Comparison of ENCODE assay signal across 2 fruit fly cellular contexts in the genomic region with DNA sequence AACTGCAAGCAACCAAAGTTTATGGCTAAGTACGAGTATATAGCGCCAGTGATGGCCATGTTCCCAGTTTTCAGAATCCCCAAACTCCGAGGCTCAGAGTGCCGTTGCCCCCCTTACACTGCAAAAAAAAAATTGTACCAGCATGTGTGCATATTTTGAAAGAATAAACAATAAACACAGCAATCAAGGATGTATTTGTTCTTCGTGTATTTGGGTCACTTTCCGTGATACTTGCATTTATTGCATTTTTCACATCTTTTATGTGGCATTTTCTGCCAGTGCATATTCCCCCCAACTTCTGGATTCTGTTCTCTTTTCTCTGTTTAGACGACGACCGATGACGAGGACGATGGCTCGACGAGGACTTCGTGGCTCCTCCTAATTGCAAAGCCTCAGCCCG.
A peak's percentile ranks its signal among the peaks of the same experiment; 100 is the strongest.
TF ChIP-seq lines count a peak whose summit lies in the region.

No protein-coding gene starts in this region.

TF ChIP-seq in whole organism, embryonic, 481 proteins besides CTCF, POLR2A, EP300 and RAD21 (continued from another document and continues in another):
- TF ChIP-seq sna (GFP tag; IDR thresholded peaks at IDR 0.05; lab: Robert Waterston, UW; ENCODE audit: partially characterized antibody) (no peak), ro (GFP tag; IDR thresholded peaks at IDR 0.05; lab: Robert Waterston, UW) (no peak), prd (optimal IDR thresholded peaks at IDR 0.05; lab: Kevin White, UChicago) (no peak), prd (GFP tag; IDR thresholded peaks at IDR 0.05; lab: Robert Waterston, UW) (peak; percentile 58), Antp (GFP tag; optimal IDR thresholded peaks at IDR 0.05; lab: Kevin White, UChicago) (peak; percentile 25), Meics (GFP tag; optimal IDR thresholded peaks at IDR 0.05; lab: Kevin White, UChicago) (peak; percentile 15), lilli (GFP tag; optimal IDR thresholded peaks at IDR 0.05; lab: Kevin White, UChicago) (peak; percentile 21), Sry-β (GFP tag; optimal IDR thresholded peaks at IDR 0.05; lab: Kevin White, UChicago) (no peak), CG17359 (tag; optimal IDR thresholded peaks at IDR 0.05; lab: Kevin White, UChicago) (peak; percentile 1), bigmax (GFP tag; optimal IDR thresholded peaks at IDR 0.05; lab: Kevin White, UChicago) (no peak), gce (GFP tag; IDR thresholded peaks at IDR 0.05; lab: Robert Waterston, UW) (no peak), dmrt11E (tag; optimal IDR thresholded peaks at IDR 0.05; lab: Kevin White, UChicago) (peak; percentile 29), ind (GFP tag; optimal IDR thresholded peaks at IDR 0.05; lab: Kevin White, UChicago) (peak; percentile 0), Ada2b (GFP tag; IDR thresholded peaks at IDR 0.05; lab: Robert Waterston, UW) (peak; percentile 29; the same call in 1 of the 2 replicates), CG17361 (GFP tag; IDR thresholded peaks at IDR 0.05; lab: Robert Waterston, UW) (0 out of 3 replicates have a peak, but pooled peaks have one; percentile 16), CG11504 (tag; optimal IDR thresholded peaks at IDR 0.05; lab: Kevin White, UChicago) (peak; percentile 35), sqz (GFP tag; optimal IDR thresholded peaks at IDR 0.05; lab: Kevin White, UChicago) (no peak), grau (tag; optimal IDR thresholded peaks at IDR 0.05; lab: Kevin White, UChicago) (peak; percentile 13), CG4404 (GFP tag; IDR thresholded peaks at IDR 0.05; lab: Robert Waterston, UW) (0 out of 2 replicates have a peak, but pooled peaks have one; percentile 28), CG7839 (tag; optimal IDR thresholded peaks at IDR 0.05; lab: Kevin White, UChicago) (peak; percentile 43), Hand (GFP tag; optimal IDR thresholded peaks at IDR 0.05; lab: Kevin White, UChicago) (peak; percentile 39), NC2α (GFP tag; optimal IDR thresholded peaks at IDR 0.05; lab: Kevin White, UChicago) (no peak), CG17186 (GFP tag; optimal IDR thresholded peaks at IDR 0.05; lab: Kevin White, UChicago) (no peak), CG6689 (GFP tag; IDR thresholded peaks at IDR 0.05; lab: Robert Waterston, UW) (0 out of 2 replicates have a peak, but pooled peaks have one; percentile 32), CG4820 (GFP tag; optimal IDR thresholded peaks at IDR 0.05; lab: Kevin White, UChicago) (peak; percentile 6), HLH54F (GFP tag; optimal IDR thresholded peaks at IDR 0.05; lab: Kevin White, UChicago) (no peak), CG17912 (GFP tag; optimal IDR thresholded peaks at IDR 0.05; lab: Kevin White, UChicago) (no peak), hbn (GFP tag; IDR thresholded peaks at IDR 0.05; lab: Robert Waterston, UW; ENCODE audit: partially characterized antibody) (no peak), gcm2 (GFP tag; optimal IDR thresholded peaks at IDR 0.05; lab: Kevin White, UChicago) (no peak), Six4 (GFP tag; optimal IDR thresholded peaks at IDR 0.05; lab: Kevin White, UChicago) (no peak), da (GFP tag; optimal IDR thresholded peaks at IDR 0.05; lab: Kevin White, UChicago) (no peak), CG15696 (tag; optimal IDR thresholded peaks at IDR 0.05; lab: Kevin White, UChicago) (peak; percentile 18), CG2712 (tag; optimal IDR thresholded peaks at IDR 0.05; lab: Kevin White, UChicago) (peak; percentile 2), Nf-YA (GFP tag; IDR thresholded peaks at IDR 0.05; lab: Robert Waterston, UW) (no peak), ttk (GFP tag; IDR thresholded peaks at IDR 0.05; lab: Robert Waterston, UW) (0 out of 2 replicates have a peak, but pooled peaks have one; percentile 28), gfzf (GFP tag; optimal IDR thresholded peaks at IDR 0.05; lab: Kevin White, UChicago) (no peak), CG3163 (GFP tag; optimal IDR thresholded peaks at IDR 0.05; lab: Kevin White, UChicago) (no peak), hb (GFP tag; IDR thresholded peaks at IDR 0.05; lab: Robert Waterston, UW; ENCODE audit: partially characterized antibody) (no peak), otp (GFP tag; IDR thresholded peaks at IDR 0.05; lab: Robert Waterston, UW) (no peak), emc (GFP tag; optimal IDR thresholded peaks at IDR 0.05; lab: Kevin White, UChicago) (no peak), sima (GFP tag; optimal IDR thresholded peaks at IDR 0.05; lab: Kevin White, UChicago) (no peak), CG7556 (GFP tag; optimal IDR thresholded peaks at IDR 0.05; lab: Kevin White, UChicago) (peak; percentile 2), CG9609 (GFP tag; optimal IDR thresholded peaks at IDR 0.05; lab: Kevin White, UChicago) (peak; percentile 4), tx (GFP tag; optimal IDR thresholded peaks at IDR 0.05; lab: Kevin White, UChicago) (no peak), z (GFP tag; IDR thresholded peaks at IDR 0.05; lab: Robert Waterston, UW) (no peak), CG2889 (GFP tag; IDR thresholded peaks at IDR 0.05; lab: Robert Waterston, UW) (no peak), CG14965 (GFP tag; optimal IDR thresholded peaks at IDR 0.05; lab: Kevin White, UChicago; ENCODE audit: borderline replicate concordance) (no peak), Xrp1 (GFP tag; IDR thresholded peaks at IDR 0.05; lab: Robert Waterston, UW) (peak; percentile 19; the same call in 1 of the 2 replicates), luna (GFP tag; optimal IDR thresholded peaks at IDR 0.05; lab: Kevin White, UChicago) (no peak), CG8281 (tag; optimal IDR thresholded peaks at IDR 0.05; lab: Kevin White, UChicago) (no peak), vvl (GFP tag; IDR thresholded peaks at IDR 0.05; lab: Robert Waterston, UW) (peak; percentile 47; the same call in 1 of the 2 replicates), CG17568 (GFP tag; optimal IDR thresholded peaks at IDR 0.05; lab: Kevin White, UChicago) (no peak), Ssrp (tag; optimal IDR thresholded peaks at IDR 0.05; lab: Kevin White, UChicago) (peak; percentile 4), MESR4 (GFP tag; optimal IDR thresholded peaks at IDR 0.05; lab: Kevin White, UChicago) (no peak), CG30403 (GFP tag; optimal IDR thresholded peaks at IDR 0.05; lab: Kevin White, UChicago) (peak; percentile 7), CG13894 (tag; optimal IDR thresholded peaks at IDR 0.05; lab: Kevin White, UChicago) (peak; percentile 26), CG17829 (tag; optimal IDR thresholded peaks at IDR 0.05; lab: Kevin White, UChicago) (no peak), CG4424 (GFP tag; optimal IDR thresholded peaks at IDR 0.05; lab: Kevin White, UChicago) (peak; percentile 12), Dbx (GFP tag; IDR thresholded peaks at IDR 0.05; lab: Robert Waterston, UW) (0 out of 3 replicates have a peak, but pooled peaks have one; percentile 18), dpn (GFP tag; optimal IDR thresholded peaks at IDR 0.05; lab: Kevin White, UChicago) (peak in 1 of 2 experiments; percentile 8), CG15514 (GFP tag; optimal IDR thresholded peaks at IDR 0.05; lab: Kevin White, UChicago) (no peak), scrt (GFP tag; optimal IDR thresholded peaks at IDR 0.05; lab: Kevin White, UChicago) (peak; percentile 9), HLHmδ (GFP tag; optimal IDR thresholded peaks at IDR 0.05; lab: Kevin White, UChicago) (no peak)

TF ChIP-seq in whole organism, prepupa, 60 proteins besides CTCF, POLR2A, EP300 and RAD21 (continued from another document):
- TF ChIP-seq CG15336 (GFP tag; IDR thresholded peaks at IDR 0.05; lab: Robert Waterston, UW) (no peak), CG7368 (GFP tag; optimal IDR thresholded peaks at IDR 0.05; lab: Kevin White, UChicago) (no peak), Gug (GFP tag; IDR thresholded peaks at IDR 0.05; lab: Robert Waterston, UW) (no peak), Lpt (GFP tag; optimal IDR thresholded peaks at IDR 0.05; lab: Kevin White, UChicago) (no peak), Blimp-1 (GFP tag; optimal IDR thresholded peaks at IDR 0.05; lab: Kevin White, UChicago) (no peak), CG6792 (GFP tag; optimal IDR thresholded peaks at IDR 0.05; lab: Kevin White, UChicago) (no peak), CG8119 (GFP tag; IDR thresholded peaks at IDR 0.05; lab: Robert Waterston, UW) (no peak), CG8319 (GFP tag; optimal IDR thresholded peaks at IDR 0.05; lab: Kevin White, UChicago) (no peak), Hr4 (GFP tag; optimal IDR thresholded peaks at IDR 0.05; lab: Kevin White, UChicago) (no peak), CG6854 (GFP tag; optimal IDR thresholded peaks at IDR 0.05; lab: Kevin White, UChicago) (no peak), fkh (GFP tag; optimal IDR thresholded peaks at IDR 0.05; lab: Kevin White, UChicago) (no peak), Hr38 (GFP tag; optimal IDR thresholded peaks at IDR 0.05; lab: Kevin White, UChicago) (no peak), CG8632 (GFP tag; optimal IDR thresholded peaks at IDR 0.05; lab: Kevin White, UChicago) (no peak), dac (GFP tag; optimal IDR thresholded peaks at IDR 0.05; lab: Kevin White, UChicago) (no peak), CG3919 (GFP tag; optimal IDR thresholded peaks at IDR 0.05; lab: Kevin White, UChicago) (no peak), CG9139 (GFP tag; optimal IDR thresholded peaks at IDR 0.05; lab: Kevin White, UChicago) (no peak), eg (GFP tag; IDR thresholded peaks at IDR 0.05; lab: Robert Waterston, UW) (no peak), CG34406 (GFP tag; optimal IDR thresholded peaks at IDR 0.05; lab: Kevin White, UChicago) (no peak), CG11294 (GFP tag; IDR thresholded peaks at IDR 0.05; lab: Robert Waterston, UW) (no peak), dsx (GFP tag; optimal IDR thresholded peaks at IDR 0.05; lab: Kevin White, UChicago; ENCODE audit: poor library complexity, severe bottlenecking) (no peak), ss (GFP tag; optimal IDR thresholded peaks at IDR 0.05; lab: Kevin White, UChicago) (peak in 1 of 2 experiments; percentile 34), CG11762 (GFP tag; optimal IDR thresholded peaks at IDR 0.05; lab: Kevin White, UChicago; ENCODE audit: insufficient read depth) (no peak), cyc (GFP tag; optimal IDR thresholded peaks at IDR 0.05; lab: Kevin White, UChicago) (no peak), Eip78C (GFP tag; lab: Kevin White, UChicago) (peak; percentile 50), Eip93F (GFP tag; optimal IDR thresholded peaks at IDR 0.05; lab: Kevin White, UChicago) (no peak), Smox (GFP tag; optimal IDR thresholded peaks at IDR 0.05; lab: Kevin White, UChicago) (peak; percentile 8), Ets21C (GFP tag; optimal IDR thresholded peaks at IDR 0.05; lab: Kevin White, UChicago) (no peak), topi (GFP tag; optimal IDR thresholded peaks at IDR 0.05; lab: Kevin White, UChicago) (no peak)
TF ChIP-seq in whole organism, prepupa: peak in this region for 14.
